Fruit fly (Drosophila melanogaster) whole organism, adult: ENCODE measurements around the gene CG7872.
A peak's percentile ranks its signal among the peaks of the same experiment; 100 is the strongest.

ENCODE experiments used
- CG14711 ChIP-seq: fragments of 200-800 bp; sonication (Bioruptor generic); optimal IDR thresholded peaks from 2 replicates; lab custom pipeline; 2018; ENCODE audit warnings: missing biosample characterization, mild to moderate bottlenecking, missing genetic modification characterization, moderate library complexity
- CG33017 ChIP-seq: fragments of 200-800 bp; sonication (Bioruptor generic); optimal IDR thresholded peaks from 2 replicates; lab custom pipeline; 2018; ENCODE audit warnings: missing biosample characterization, mild to moderate bottlenecking, missing genetic modification characterization, moderate library complexity
- CG7045 ChIP-seq: fragments of 200-800 bp; sonication (Bioruptor generic); optimal IDR thresholded peaks from 2 replicates; lab custom pipeline; 2017; ENCODE audit warnings: missing biosample characterization, mild to moderate bottlenecking, missing genetic modification characterization
- Crg-1 ChIP-seq: fragments of 200-800 bp; sonication (Bioruptor generic); optimal IDR thresholded peaks from 2 replicates; lab custom pipeline; 2016; ENCODE audit warnings: missing biosample characterization, missing genetic modification characterization
- Hr96 ChIP-seq: fragments of 200-800 bp; sonication (Bioruptor generic); optimal IDR thresholded peaks from 2 replicates; lab custom pipeline; 2016; ENCODE audit warnings: missing biosample characterization, missing genetic modification characterization
- Mnt ChIP-seq: fragments of 200-800 bp; sonication (Bioruptor generic); optimal IDR thresholded peaks from 2 replicates; lab custom pipeline; 2016; ENCODE audit warnings: missing biosample characterization, mild to moderate bottlenecking, missing genetic modification characterization
- bab1 ChIP-seq: fragments of 200-800 bp; sonication (Bioruptor generic); optimal IDR thresholded peaks from 3 replicates; lab custom pipeline; 2019; ENCODE audit warnings: missing biosample characterization, mild to moderate bottlenecking, missing genetic modification characterization, moderate library complexity
- tj ChIP-seq: fragments of 200-800 bp; sonication (Bioruptor generic); optimal IDR thresholded peaks from 3 replicates; lab custom pipeline; 2017; ENCODE audit warnings: missing biosample characterization, mild to moderate bottlenecking, missing genetic modification characterization, moderate library complexity

Gene CG7872

dm6 chrX:15622970-15623402 lies 45.0 kb downstream of the CG7872 start:
- no peak for TF ChIP-seq Hr96 (GFP tag; lab: Kevin White, UChicago)

- TF ChIP-seq Mnt (GFP tag; lab: Kevin White, UChicago) (no peak), CG14711 (no peak), Crg-1 (GFP tag; lab: Kevin White, UChicago) (no peak), Hr96 (GFP tag; lab: Kevin White, UChicago) (no peak)
These were observed 45.8 kb downstream of the CG7872 start for dm6 chrX:15623809-15624208.

- TF ChIP-seq bab1 (GFP tag; lab: Kevin White, UChicago) (peak; percentile 42), tj (GFP tag; lab: Kevin White, UChicago) (peak; percentile 30), CG7045 (GFP tag; lab: Kevin White, UChicago) (no peak), CG33017 (no peak), Crg-1 (GFP tag; lab: Kevin White, UChicago) (peak; percentile 14), Hr96 (GFP tag; lab: Kevin White, UChicago) (peak; percentile 8), CG14711 (no peak)
These were observed 48.3 kb downstream of the CG7872 start for dm6 chrX:15626279-15626678.
